Worm (Caenorhabditis elegans) whole organism, L1 larva: ENCODE measurements around the gene Y116F11B.7.

Experiments
- C34B4.2 ChIP-seq: sonication (generic microtip); optimal IDR thresholded peaks from 2 replicates; lab custom pipeline; 2017; ENCODE audit warnings: mild to moderate bottlenecking, missing genetic modification characterization, missing compliant biosample characterization
- F16B12.6 ChIP-seq: fragments of 150-350 bp; optimal IDR thresholded peaks from 2 replicates; lab custom pipeline; 2014; ENCODE audit warnings: missing biosample characterization, missing genetic modification characterization
- Y116A8C.19 ChIP-seq: sonication (generic microtip); optimal IDR thresholded peaks from 2 replicates; lab custom pipeline; 2016; ENCODE audit warnings: missing compliant biosample characterization, missing genetic modification characterization, borderline replicate concordance
- alr-1 ChIP-seq: fragments of 200-800 bp; sonication (Bioruptor generic); optimal IDR thresholded peaks from 2 replicates; lab custom pipeline; 2018; ENCODE audit warnings: borderline replicate concordance, mild to moderate bottlenecking, missing genetic modification characterization, missing compliant biosample characterization
- aly-2 ChIP-seq: fragments of 150-350 bp; optimal IDR thresholded peaks from 2 replicates; lab custom pipeline; 2014; ENCODE audit warnings: missing biosample characterization, missing genetic modification characterization
- blmp-1 ChIP-seq: fragments of 150-350 bp; optimal IDR thresholded peaks from 2 replicates; lab custom pipeline; 2014; ENCODE audit warnings: missing biosample characterization, missing genetic modification characterization
- ceh-63 ChIP-seq: fragments of 200-800 bp; sonication (Bioruptor generic); optimal IDR thresholded peaks from 2 replicates; lab custom pipeline; 2018; ENCODE audit warnings: mild to moderate bottlenecking, missing genetic modification characterization, missing compliant biosample characterization
- ceh-8 ChIP-seq: fragments of 200-800 bp; sonication (Bioruptor generic); optimal IDR thresholded peaks from 2 replicates; lab custom pipeline; 2018; ENCODE audit warnings: mild to moderate bottlenecking, missing genetic modification characterization, moderate library complexity, missing compliant biosample characterization
- ceh-82 ChIP-seq, 3 experiments: fragments of 150-350 bp in 1 of 3; sonication (generic microtip) in 2 of 3; optimal IDR thresholded peaks; 2 replicates each; lab custom pipeline; 2014 to 2017; ENCODE audit warnings: missing biosample characterization in 3 of 3, missing genetic modification characterization in 3 of 3
- ceh-88 ChIP-seq: fragments of 200-800 bp; sonication (Bioruptor generic); IDR thresholded peaks from 2 replicates; pipeline ENCODE4 v1.3.6; 2022; ENCODE audit warnings: missing genetic modification characterization, missing compliant biosample characterization
- ces-1 ChIP-seq: fragments of 150-350 bp; optimal IDR thresholded peaks from 2 replicates; lab custom pipeline; 2014; ENCODE audit warnings: missing biosample characterization, missing genetic modification reagents, missing genetic modification characterization
- dpl-1 ChIP-seq, 3 experiments: fragments of 150-350 bp in 2 of 3; sonication (generic microtip) in 1 of 3; optimal IDR thresholded peaks; 2 replicates each; lab custom pipeline; 2014 to 2017; ENCODE audit warnings: missing biosample characterization in 3 of 3, missing genetic modification characterization in 3 of 3, missing genetic modification reagents in 3 of 3
- dsc-1 ChIP-seq: sonication (generic microtip); optimal IDR thresholded peaks from 2 replicates; lab custom pipeline; 2016; ENCODE audit warnings: mild to moderate bottlenecking, missing genetic modification characterization, missing compliant biosample characterization
- efl-1 ChIP-seq, 4 experiments: fragments of 150-350 bp; optimal IDR thresholded peaks in 3 of 4; peaks in 1 of 4; 1 replicate in 1 of 4; 2 replicates in 3 of 4; lab custom pipeline; 2014; ENCODE audit warnings: missing biosample characterization in 2 of 4, missing genetic modification characterization in 2 of 4, missing genetic modification reagents in 2 of 4
- egl-27 ChIP-seq, 2 experiments: fragments of 150-350 bp in 1 of 2; sonication (generic microtip); optimal IDR thresholded peaks; 3 replicates each; lab custom pipeline; 2017 to 2018; ENCODE audit warnings: missing biosample characterization in 2 of 2, missing genetic modification characterization in 2 of 2, missing genetic modification reagents in 2 of 2
- elt-2 ChIP-seq: sonication (generic microtip); optimal IDR thresholded peaks from 2 replicates; lab custom pipeline; 2016; ENCODE audit warnings: missing genetic modification characterization, mild to moderate bottlenecking, inconsistent platforms, missing compliant biosample characterization, missing genetic modification reagents
- fkh-10 ChIP-seq: sonication (generic microtip); optimal IDR thresholded peaks from 2 replicates; lab custom pipeline; 2017; ENCODE audit warnings: missing biosample characterization, missing genetic modification reagents, missing genetic modification characterization
- fkh-8 ChIP-seq: sonication (generic microtip); optimal IDR thresholded peaks from 2 replicates; lab custom pipeline; 2016; ENCODE audit warnings: mild to moderate bottlenecking, missing genetic modification characterization, missing compliant biosample characterization
- fos-1 ChIP-seq: fragments of 150-350 bp; optimal IDR thresholded peaks from 2 replicates; lab custom pipeline; 2014; ENCODE audit warnings: missing biosample characterization, missing genetic modification characterization
- grh-1 ChIP-seq: fragments of 200-800 bp; sonication (Bioruptor generic); IDR thresholded peaks from 2 replicates; pipeline ENCODE4 v1.3.6; 2022; ENCODE audit warnings: missing genetic modification reagents, missing genetic modification characterization, missing compliant biosample characterization
- hlh-4 ChIP-seq: sonication (generic microtip); optimal IDR thresholded peaks from 2 replicates; lab custom pipeline; 2016; ENCODE audit warnings: mild to moderate bottlenecking, missing genetic modification characterization, missing compliant biosample characterization
- hpl-2 ChIP-seq: fragments of 150-350 bp; optimal IDR thresholded peaks from 2 replicates; lab custom pipeline; 2014; ENCODE audit warnings: missing biosample characterization, missing genetic modification reagents, missing genetic modification characterization
- irx-1 ChIP-seq: sonication (generic microtip); optimal IDR thresholded peaks from 2 replicates; lab custom pipeline; 2016; ENCODE audit warnings: missing genetic modification characterization, missing compliant biosample characterization
- lin-14 ChIP-seq: fragments of 200-800 bp; sonication (Bioruptor generic); optimal IDR thresholded peaks from 2 replicates; lab custom pipeline; 2018; ENCODE audit warnings: mild to moderate bottlenecking, missing genetic modification characterization, moderate library complexity, missing compliant biosample characterization
- lin-15B ChIP-seq: fragments of 150-350 bp; sonication (generic microtip); optimal IDR thresholded peaks from 3 replicates; lab custom pipeline; 2014; ENCODE audit warnings: missing biosample characterization, missing genetic modification characterization
- lin-39 ChIP-seq: fragments of 150-350 bp; optimal IDR thresholded peaks from 2 replicates; lab custom pipeline; 2014; ENCODE audit warnings: missing biosample characterization, missing genetic modification reagents, missing genetic modification characterization
- lsy-2 ChIP-seq, 2 experiments: fragments of 150-350 bp; optimal IDR thresholded peaks; 2 replicates each; lab custom pipeline; 2014; ENCODE audit warnings: missing biosample characterization in 2 of 2, missing genetic modification characterization in 2 of 2
- mef-2 ChIP-seq: fragments of 150-350 bp; optimal IDR thresholded peaks from 2 replicates; lab custom pipeline; 2014; ENCODE audit warnings: missing biosample characterization, missing genetic modification characterization
- nhr-12 ChIP-seq: sonication (generic microtip); optimal IDR thresholded peaks from 2 replicates; lab custom pipeline; 2017; ENCODE audit warnings: missing biosample characterization, missing genetic modification characterization
- nhr-28 ChIP-seq: fragments of 150-350 bp; optimal IDR thresholded peaks from 2 replicates; lab custom pipeline; 2014; ENCODE audit warnings: missing biosample characterization, missing genetic modification characterization
- nhr-76 ChIP-seq: sonication (generic microtip); optimal IDR thresholded peaks from 2 replicates; lab custom pipeline; 2017; ENCODE audit warnings: missing biosample characterization, missing genetic modification characterization
- nhr-84 ChIP-seq: sonication (generic microtip); optimal IDR thresholded peaks from 2 replicates; lab custom pipeline; 2017; ENCODE audit warnings: missing biosample characterization, missing genetic modification characterization
- pax-3 ChIP-seq: fragments of 200-800 bp; sonication (Bioruptor generic); optimal IDR thresholded peaks from 2 replicates; lab custom pipeline; 2018; ENCODE audit warnings: mild to moderate bottlenecking, missing genetic modification characterization, moderate library complexity, missing compliant biosample characterization
- pqm-1 ChIP-seq: sonication (generic microtip); optimal IDR thresholded peaks from 3 replicates; lab custom pipeline; 2017; ENCODE audit warnings: missing biosample characterization, missing genetic modification characterization
- snpc-4 ChIP-seq: fragments of 150-350 bp; optimal IDR thresholded peaks from 2 replicates; lab custom pipeline; 2014; ENCODE audit warnings: missing biosample characterization, missing genetic modification characterization
- snu-23 ChIP-seq: sonication (generic microtip); optimal IDR thresholded peaks from 2 replicates; lab custom pipeline; 2016; ENCODE audit warnings: missing genetic modification characterization, missing compliant biosample characterization
- sox-4 ChIP-seq: sonication (generic microtip); optimal IDR thresholded peaks from 2 replicates; lab custom pipeline; 2016; ENCODE audit warnings: missing genetic modification characterization, missing compliant biosample characterization
- tlp-1 ChIP-seq: fragments of 150-350 bp; optimal IDR thresholded peaks from 2 replicates; lab custom pipeline; 2014; ENCODE audit warnings: missing biosample characterization, missing genetic modification characterization
- unc-30 ChIP-seq: sonication (generic microtip); optimal IDR thresholded peaks from 2 replicates; lab custom pipeline; 2017; ENCODE audit warnings: missing biosample characterization, missing genetic modification characterization
- unc-62 ChIP-seq: fragments of 150-350 bp; optimal IDR thresholded peaks from 2 replicates; lab custom pipeline; 2014; ENCODE audit warnings: missing biosample characterization, missing genetic modification reagents, missing genetic modification characterization
- unc-98 ChIP-seq: fragments of 200-800 bp; sonication (Bioruptor generic); IDR thresholded peaks from 2 replicates; pipeline ENCODE4 v1.3.6; 2022; ENCODE audit warnings: missing genetic modification characterization, missing compliant biosample characterization
- vab-15 ChIP-seq: sonication (generic microtip); optimal IDR thresholded peaks from 2 replicates; lab custom pipeline; 2017; ENCODE audit warnings: missing genotype, mild to moderate bottlenecking, missing genetic modification characterization, missing compliant biosample characterization
- xbp-1 ChIP-seq: sonication (generic microtip); optimal IDR thresholded peaks from 2 replicates; lab custom pipeline; 2016; ENCODE audit warnings: missing genetic modification characterization, missing compliant biosample characterization
- ztf-4 ChIP-seq: fragments of 150-350 bp; optimal IDR thresholded peaks from 2 replicates; lab custom pipeline; 2014; ENCODE audit warnings: missing biosample characterization, missing genetic modification characterization

The Y116F11B.7 gene

DNA sequence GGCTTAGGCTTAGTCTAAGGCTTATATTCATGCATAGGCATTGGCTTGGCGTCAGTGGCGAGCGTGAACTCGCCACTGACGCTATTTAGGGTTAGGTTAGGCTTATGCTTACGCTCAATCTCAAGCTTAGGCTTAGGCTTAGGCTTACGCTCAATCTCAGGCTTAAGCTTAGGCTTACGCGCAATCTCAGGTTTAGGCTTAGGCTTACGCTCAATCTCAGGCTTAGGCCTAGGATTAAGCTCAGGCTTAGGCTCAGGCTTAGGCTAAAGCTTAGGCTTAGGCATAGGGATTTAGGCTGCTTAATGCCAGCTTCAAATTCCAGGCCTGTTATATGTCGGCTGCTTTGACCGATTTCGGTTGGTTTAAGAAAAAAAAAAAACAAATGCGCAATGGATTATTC is 27.9 kb upstream of the Y116F11B.7 start:
- TF ChIP-seq dpl-1 (GFP tag; optimal IDR thresholded peaks at IDR 0.05; lab: Kevin White, UChicago) (no peak), aly-2 (no peak), tlp-1 (tag; lab: Kevin White, UChicago) (no peak), ceh-82 (tag; optimal IDR thresholded peaks at IDR 0.05; lab: Kevin White, UChicago) (no peak), Y116A8C.19 (tag; lab: Kevin White, UChicago) (no peak), unc-62 (no peak), snpc-4 (tag; lab: Kevin White, UChicago) (no peak), unc-98 (GFP tag; lab: Robert Waterston, UW) (no peak), ceh-63 (GFP tag; lab: Kevin White, UChicago) (no peak), elt-2 (tag; lab: Kevin White, UChicago) (no peak), fkh-10 (GFP tag; lab: Kevin White, UChicago) (no peak), egl-27 (tag; optimal IDR thresholded peaks at IDR 0.05; lab: Kevin White, UChicago) (no peak), snu-23 (no peak), lsy-2 (tag; optimal IDR thresholded peaks at IDR 0.05; lab: Kevin White, UChicago) (no peak), F16B12.6 (no peak), hpl-2 (no peak), blmp-1 (tag; lab: Kevin White, UChicago) (no peak), irx-1 (tag; lab: Kevin White, UChicago) (no peak), pqm-1 (tag; lab: Kevin White, UChicago) (no peak), xbp-1 (tag; lab: Kevin White, UChicago) (no peak)
- TF ChIP-seq, all 84 proteins: peak for 0

DNA sequence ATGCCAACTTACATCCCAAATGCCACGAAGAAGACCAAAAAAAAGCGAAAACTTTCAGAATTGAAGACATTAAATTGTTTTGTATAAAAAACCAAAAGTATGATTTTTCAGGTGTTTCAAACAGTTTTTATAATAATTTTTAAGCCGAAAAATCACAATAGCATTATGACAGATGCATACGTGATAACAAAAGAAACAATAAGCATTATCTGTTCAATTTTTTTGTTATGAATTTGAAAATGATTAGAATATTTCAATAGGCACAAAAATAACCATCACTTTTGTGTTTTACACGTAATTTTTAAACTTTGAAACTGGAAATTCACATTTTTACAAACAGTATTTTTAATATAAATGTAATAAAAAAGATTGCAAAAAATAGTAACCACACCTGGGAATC is 26.0 kb upstream of the Y116F11B.7 start, which contains the start of gene Y116F11B.17:
Gene Y116F11B.17 (minus strand): TSS at position 101 of the 400 bp plus-strand sequence.
- no peak for TF ChIP-seq ces-1 (GFP tag; lab: Kevin White, UChicago)
- TF ChIP-seq nhr-76 = no peak
- no peak for TF ChIP-seq efl-1 (optimal IDR thresholded peaks at IDR 0.05; lab: Kevin White, UChicago)
- no peak for TF ChIP-seq efl-1 (GFP tag; optimal IDR thresholded peaks at IDR 0.05 in 1 of 2; lab: Kevin White, UChicago)
- TF ChIP-seq nhr-28 (tag; lab: Kevin White, UChicago) = no peak
- no peak for TF ChIP-seq egl-27 (tag; optimal IDR thresholded peaks at IDR 0.05; lab: Kevin White, UChicago)
- TF ChIP-seq hlh-4 = no peak
- TF ChIP-seq mef-2 (tag; lab: Kevin White, UChicago) = no peak
- no peak for TF ChIP-seq ztf-4 (tag; lab: Kevin White, UChicago)
- no peak for TF ChIP-seq lin-39
- no peak for TF ChIP-seq fkh-8 (tag; lab: Kevin White, UChicago)
- no peak for TF ChIP-seq dsc-1 (tag; lab: Kevin White, UChicago)
- TF ChIP-seq sox-4 (tag; lab: Kevin White, UChicago) = no peak
- no peak for TF ChIP-seq hpl-2
- TF ChIP-seq vab-15 (tag; lab: Kevin White, UChicago) = no peak
- TF ChIP-seq nhr-12 (tag; lab: Kevin White, UChicago) = no peak
- TF ChIP-seq lin-15B (tag; lab: Kevin White, UChicago) = no peak
- TF ChIP-seq ceh-8 = no peak
- TF ChIP-seq alr-1 (tag; lab: Kevin White, UChicago) = no peak
- TF ChIP-seq grh-1 (GFP tag; lab: Robert Waterston, UW) = no peak

DNA sequence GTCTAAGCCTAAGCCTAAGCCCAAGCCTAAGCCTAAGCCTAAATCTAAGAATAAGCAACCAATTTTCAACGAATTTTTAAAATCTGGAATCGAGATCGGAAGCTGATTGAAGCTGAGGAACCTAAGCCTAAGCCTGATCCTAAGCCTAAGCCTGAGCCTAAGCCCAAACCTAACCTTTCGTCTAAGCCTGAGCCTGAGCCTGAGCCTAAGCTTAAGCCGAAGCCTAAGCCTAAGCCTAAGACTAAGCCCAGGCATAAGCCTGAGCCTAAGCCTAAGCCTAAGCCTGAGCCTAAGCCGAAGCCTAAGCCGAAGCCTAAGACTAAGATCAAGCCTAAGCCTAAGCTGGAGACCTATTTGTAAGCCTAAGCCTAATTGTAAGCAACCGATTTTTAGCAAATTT is 20.6 kb upstream of the Y116F11B.7 start:
- no peak for TF ChIP-seq nhr-84 (tag; lab: Kevin White, UChicago)

DNA sequence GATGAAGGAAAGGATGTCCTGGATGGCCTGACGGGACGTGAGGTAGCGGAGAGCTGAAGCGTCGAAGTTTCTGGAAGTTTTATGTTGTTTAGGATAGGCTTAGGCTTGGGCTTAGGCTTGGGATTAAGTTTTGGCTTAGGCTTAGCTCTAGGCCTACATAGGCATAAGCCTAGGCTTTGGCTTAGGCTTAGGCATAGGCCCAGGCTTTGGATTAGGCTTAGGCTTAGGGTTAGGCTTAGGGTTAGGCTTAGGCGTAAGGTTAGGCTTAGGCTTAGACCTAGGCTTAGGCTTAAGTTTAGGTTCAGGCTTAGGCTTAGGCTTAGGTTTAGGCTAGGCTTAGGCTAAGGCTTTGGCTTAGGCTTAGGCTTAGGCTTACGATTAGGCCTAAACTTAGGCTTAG is 18.9 kb upstream of the Y116F11B.7 start:
- TF ChIP-seq C34B4.2 (tag; lab: Kevin White, UChicago) (no peak), ceh-88 (GFP tag; lab: Robert Waterston, UW) (no peak), pax-3 (tag; lab: Kevin White, UChicago) (no peak), fos-1 (tag; lab: Kevin White, UChicago) (no peak), unc-30 (tag; lab: Kevin White, UChicago) (no peak), lin-14 (no peak), egl-27 (tag; optimal IDR thresholded peaks at IDR 0.05; lab: Kevin White, UChicago) (no peak)
- TF ChIP-seq, all 84 proteins: peak for 0
